Worm (Caenorhabditis elegans): Measurements from ENCODE around the gene unc-58.

DNA sequence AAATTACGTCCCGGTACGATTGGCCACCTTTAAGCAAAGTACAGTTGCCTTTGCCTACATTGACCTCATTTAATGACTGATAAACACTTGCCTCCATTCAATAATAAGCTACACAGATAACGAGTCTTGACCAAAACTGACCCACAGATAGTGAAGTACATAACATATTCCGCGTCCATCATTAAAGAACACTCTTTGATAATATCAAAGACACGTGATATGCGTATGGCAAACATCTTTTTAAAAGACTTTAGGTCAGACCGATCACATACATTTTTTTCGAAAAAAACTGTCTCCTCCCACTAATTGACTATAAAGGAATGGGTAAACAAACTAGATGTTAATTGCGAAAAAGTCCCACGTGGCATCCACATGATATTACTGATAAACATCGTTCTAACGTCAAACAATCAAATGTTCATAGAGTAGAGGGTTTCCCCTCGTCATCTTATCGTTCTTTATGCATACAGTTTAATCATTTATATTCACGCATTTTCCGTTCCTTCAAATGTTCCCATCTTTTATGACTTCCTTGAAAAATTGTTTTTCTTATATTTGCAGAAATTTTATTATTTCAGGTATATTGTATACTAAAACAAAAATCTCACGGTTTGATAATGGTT lies 48.8 kb downstream of the unc-58 start, which contains the start of gene W07E11.1:
- TF ChIP-seq nhr-11 (tag; optimal IDR thresholded peaks at IDR 0.05) (no peak), zag-1 (tag; optimal IDR thresholded peaks at IDR 0.05) (no peak), ama-1 (optimal IDR thresholded peaks at IDR 0.05) (no peak), tbx-2 (tag; optimal IDR thresholded peaks at IDR 0.05) (peak; percentile 28), lin-35 (GFP tag; optimal IDR thresholded peaks at IDR 0.05) (peak in 1 of 2 experiments; percentile 66), lsy-2 (tag; optimal IDR thresholded peaks at IDR 0.05) (peak in 1 of 2 experiments; percentile 17), nhr-77 (tag; optimal IDR thresholded peaks at IDR 0.05) (no peak), nhr-47 (tag; optimal IDR thresholded peaks at IDR 0.05) (no peak), ceh-82 (tag; optimal IDR thresholded peaks at IDR 0.05) (no peak), nhr-12 (tag; optimal IDR thresholded peaks at IDR 0.05) (no peak)

Data from whole organism, L1 larva.